Fruit fly (Drosophila melanogaster) whole organism, adult: ENCODE results near the gene CG3704.

Source experiments
- CG11617 ChIP-seq: fragments of 200-800 bp; sonication (Bioruptor generic); optimal IDR thresholded peaks from 2 replicates; lab custom pipeline; 2017; ENCODE audit warnings: mild to moderate bottlenecking, missing biosample characterization, missing genetic modification reagents, missing genetic modification characterization
- CG1620 ChIP-seq: fragments of 200-800 bp; sonication (Bioruptor generic); optimal IDR thresholded peaks from 2 replicates; lab custom pipeline; 2016; ENCODE audit warnings: missing biosample characterization, missing genetic modification characterization
- CG5204 ChIP-seq: fragments of 200-800 bp; sonication (Bioruptor generic); optimal IDR thresholded peaks from 2 replicates; lab custom pipeline; 2016; ENCODE audit warnings: missing biosample characterization, missing genetic modification characterization
- CG7045 ChIP-seq: fragments of 200-800 bp; sonication (Bioruptor generic); optimal IDR thresholded peaks from 2 replicates; lab custom pipeline; 2017; ENCODE audit warnings: missing biosample characterization, mild to moderate bottlenecking, missing genetic modification characterization
- CG7101 ChIP-seq: fragments of 200-800 bp; sonication (Bioruptor generic); optimal IDR thresholded peaks from 2 replicates; lab custom pipeline; 2018; ENCODE audit warnings: missing biosample characterization, mild to moderate bottlenecking, missing genetic modification characterization, moderate library complexity
- Clk ChIP-seq: fragments of 200-800 bp; sonication (Bioruptor generic); optimal IDR thresholded peaks from 2 replicates; lab custom pipeline; 2017; ENCODE audit warnings: missing biosample characterization, missing genetic modification characterization
- Crg-1 ChIP-seq: fragments of 200-800 bp; sonication (Bioruptor generic); optimal IDR thresholded peaks from 2 replicates; lab custom pipeline; 2016; ENCODE audit warnings: missing biosample characterization, missing genetic modification characterization
- Mnt ChIP-seq: fragments of 200-800 bp; sonication (Bioruptor generic); optimal IDR thresholded peaks from 2 replicates; lab custom pipeline; 2016; ENCODE audit warnings: missing biosample characterization, mild to moderate bottlenecking, missing genetic modification characterization
- bab1 ChIP-seq: fragments of 200-800 bp; sonication (Bioruptor generic); optimal IDR thresholded peaks from 3 replicates; lab custom pipeline; 2019; ENCODE audit warnings: missing biosample characterization, mild to moderate bottlenecking, missing genetic modification characterization, moderate library complexity
- cic ChIP-seq: fragments of 200-800 bp; sonication (Bioruptor generic); optimal IDR thresholded peaks from 2 replicates; lab custom pipeline; 2017; ENCODE audit warnings: missing biosample characterization, mild to moderate bottlenecking, missing genetic modification characterization, moderate library complexity
- cnc ChIP-seq, 2 experiments: fragments of >200 bp; optimal IDR thresholded peaks; 2 replicates each; lab custom pipeline; 2017
- kay ChIP-seq: fragments of 200-800 bp; sonication (Bioruptor generic); peaks from one replicate; lab custom pipeline; 2016; ENCODE audit warnings: missing biosample characterization, missing genetic modification characterization, borderline replicate concordance
- tj ChIP-seq: fragments of 200-800 bp; sonication (Bioruptor generic); optimal IDR thresholded peaks from 3 replicates; lab custom pipeline; 2017; ENCODE audit warnings: missing biosample characterization, mild to moderate bottlenecking, missing genetic modification characterization, moderate library complexity
- toe ChIP-seq: fragments of 200-800 bp; sonication (Bioruptor generic); optimal IDR thresholded peaks from 2 replicates; lab custom pipeline; 2016; ENCODE audit warnings: missing biosample characterization, missing genetic modification characterization

DNA sequence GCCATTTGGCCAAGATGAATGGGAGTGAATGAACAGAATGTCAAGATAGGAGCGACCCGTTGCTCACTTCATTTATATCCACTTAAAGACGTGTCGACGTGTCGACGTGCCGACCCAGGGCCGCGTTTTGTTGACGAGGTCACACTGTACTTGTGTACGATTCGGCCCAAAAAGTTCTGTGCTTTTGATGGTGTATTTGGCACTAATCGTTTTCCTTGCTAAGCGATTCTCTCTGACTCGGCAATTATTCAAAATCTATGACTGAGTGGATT lies 7.6 kb upstream of the CG3704 start:
- TF ChIP-seq CG7045, result no peak
- no peak for TF ChIP-seq bab1
- no peak for TF ChIP-seq CG7101 (tag; lab: Kevin White, UChicago)
- no peak for TF ChIP-seq CG11617 (GFP tag; lab: Kevin White, UChicago)
- no peak for TF ChIP-seq CG5204 (GFP tag; lab: Kevin White, UChicago)
- no peak for TF ChIP-seq kay
- no peak for TF ChIP-seq CG1620 (GFP tag; lab: Kevin White, UChicago)
- TF ChIP-seq cic (GFP tag; lab: Kevin White, UChicago), result no peak
- no peak for TF ChIP-seq Clk
- TF ChIP-seq toe, result no peak
- no peak for TF ChIP-seq Crg-1 (GFP tag; lab: Kevin White, UChicago)
- no peak for TF ChIP-seq tj (GFP tag; lab: Kevin White, UChicago)
- no peak for TF ChIP-seq Mnt (GFP tag; lab: Kevin White, UChicago)
- TF ChIP-seq cnc (optimal IDR thresholded peaks at IDR 0.05; lab: Kevin White, UChicago), result no peak
